Worm (Caenorhabditis elegans) whole organism, mixed stage, embryonic: Measurements from ENCODE around the gene ric-4.

Source experiments
- ceh-83 ChIP-seq: fragments of 200-800 bp; sonication (Bioruptor generic); optimal IDR thresholded peaks from 2 replicates; lab custom pipeline; 2018; ENCODE audit warnings: mild to moderate bottlenecking, missing genetic modification characterization, missing compliant biosample characterization
- elt-1 ChIP-seq: sonication (generic microtip); optimal IDR thresholded peaks from 2 replicates; lab custom pipeline; 2017; ENCODE audit warnings: missing genetic modification characterization, mild to moderate bottlenecking, missing compliant biosample characterization, antibody characterized with exemption, moderate library complexity, borderline replicate concordance; ENCODE audit not compliant: insufficient read depth
- elt-3 ChIP-seq: fragments of 150-350 bp; optimal IDR thresholded peaks from 2 replicates; lab custom pipeline; 2014; ENCODE audit warnings: missing biosample characterization, missing genetic modification characterization
- pha-4 ChIP-seq: fragments of 150-350 bp; optimal IDR thresholded peaks from 2 replicates; lab custom pipeline; 2018; ENCODE audit warnings: missing biosample characterization, missing genetic modification reagents, missing genetic modification characterization
- snpc-4 ChIP-seq: fragments of 150-350 bp; optimal IDR thresholded peaks from 2 replicates; lab custom pipeline; 2014; ENCODE audit warnings: missing biosample characterization, missing genetic modification characterization

DNA sequence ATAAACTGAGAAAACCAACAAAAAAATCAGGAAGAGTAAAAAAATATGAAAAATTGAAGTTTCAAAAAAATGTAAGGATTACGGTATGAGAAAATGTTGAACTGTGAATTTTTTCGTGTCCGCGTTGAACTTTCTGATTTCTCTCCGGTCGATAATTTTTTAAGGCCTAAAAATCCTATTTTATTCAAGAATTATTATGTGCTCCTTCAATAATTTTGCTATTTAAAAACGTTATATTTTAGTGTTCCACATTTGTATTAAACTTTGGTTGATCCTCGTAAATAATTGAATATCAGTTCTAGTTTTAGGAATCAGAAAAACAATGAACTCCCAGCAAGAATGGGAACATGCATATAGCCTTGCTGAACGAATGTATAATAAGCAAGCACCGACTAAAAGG is 57.5 kb downstream of the ric-4 start, which contains the start of gene hpo-40:
- TF ChIP-seq elt-1 (no peak), elt-3 (tag; lab: Kevin White, UChicago) (no peak), pha-4 (tag; lab: Kevin White, UChicago) (no peak), ceh-83 (GFP tag; lab: Kevin White, UChicago) (no peak), snpc-4 (tag; lab: Kevin White, UChicago) (no peak)
